Fruit fly (Drosophila melanogaster) whole organism, adult: ENCODE measurements around the gene Csas.
A peak's percentile ranks its signal among the peaks of the same experiment; 100 is the strongest.

Source experiments
- CG11617 ChIP-seq: fragments of 200-800 bp; sonication (Bioruptor generic); optimal IDR thresholded peaks from 2 replicates; lab custom pipeline; 2017; ENCODE audit warnings: mild to moderate bottlenecking, missing biosample characterization, missing genetic modification reagents, missing genetic modification characterization
- CG12768 ChIP-seq: fragments of 200-800 bp; sonication (Bioruptor generic); optimal IDR thresholded peaks from 2 replicates; lab custom pipeline; 2017; ENCODE audit warnings: missing biosample characterization, missing genetic modification characterization, mild to moderate bottlenecking, moderate library complexity, missing genetic modification reagents
- CG14711 ChIP-seq: fragments of 200-800 bp; sonication (Bioruptor generic); optimal IDR thresholded peaks from 2 replicates; lab custom pipeline; 2018; ENCODE audit warnings: missing biosample characterization, mild to moderate bottlenecking, missing genetic modification characterization, moderate library complexity
- CG1620 ChIP-seq: fragments of 200-800 bp; sonication (Bioruptor generic); optimal IDR thresholded peaks from 2 replicates; lab custom pipeline; 2016; ENCODE audit warnings: missing biosample characterization, missing genetic modification characterization
- CG33017 ChIP-seq: fragments of 200-800 bp; sonication (Bioruptor generic); optimal IDR thresholded peaks from 2 replicates; lab custom pipeline; 2018; ENCODE audit warnings: missing biosample characterization, mild to moderate bottlenecking, missing genetic modification characterization, moderate library complexity
- CG5204 ChIP-seq: fragments of 200-800 bp; sonication (Bioruptor generic); optimal IDR thresholded peaks from 2 replicates; lab custom pipeline; 2016; ENCODE audit warnings: missing biosample characterization, missing genetic modification characterization
- CG7045 ChIP-seq: fragments of 200-800 bp; sonication (Bioruptor generic); optimal IDR thresholded peaks from 2 replicates; lab custom pipeline; 2017; ENCODE audit warnings: missing biosample characterization, mild to moderate bottlenecking, missing genetic modification characterization
- CG7101 ChIP-seq: fragments of 200-800 bp; sonication (Bioruptor generic); optimal IDR thresholded peaks from 2 replicates; lab custom pipeline; 2018; ENCODE audit warnings: missing biosample characterization, mild to moderate bottlenecking, missing genetic modification characterization, moderate library complexity
- Clk ChIP-seq: fragments of 200-800 bp; sonication (Bioruptor generic); optimal IDR thresholded peaks from 2 replicates; lab custom pipeline; 2017; ENCODE audit warnings: missing biosample characterization, missing genetic modification characterization
- Crg-1 ChIP-seq: fragments of 200-800 bp; sonication (Bioruptor generic); optimal IDR thresholded peaks from 2 replicates; lab custom pipeline; 2016; ENCODE audit warnings: missing biosample characterization, missing genetic modification characterization
- Hr96 ChIP-seq: fragments of 200-800 bp; sonication (Bioruptor generic); optimal IDR thresholded peaks from 2 replicates; lab custom pipeline; 2016; ENCODE audit warnings: missing biosample characterization, missing genetic modification characterization
- Mnt ChIP-seq: fragments of 200-800 bp; sonication (Bioruptor generic); optimal IDR thresholded peaks from 2 replicates; lab custom pipeline; 2016; ENCODE audit warnings: missing biosample characterization, mild to moderate bottlenecking, missing genetic modification characterization
- bab1 ChIP-seq: fragments of 200-800 bp; sonication (Bioruptor generic); optimal IDR thresholded peaks from 3 replicates; lab custom pipeline; 2019; ENCODE audit warnings: missing biosample characterization, mild to moderate bottlenecking, missing genetic modification characterization, moderate library complexity
- cic ChIP-seq: fragments of 200-800 bp; sonication (Bioruptor generic); optimal IDR thresholded peaks from 2 replicates; lab custom pipeline; 2017; ENCODE audit warnings: missing biosample characterization, mild to moderate bottlenecking, missing genetic modification characterization, moderate library complexity
- cnc ChIP-seq, 2 experiments: fragments of >200 bp; optimal IDR thresholded peaks; 2 replicates each; lab custom pipeline; 2017
- kay ChIP-seq: fragments of 200-800 bp; sonication (Bioruptor generic); peaks from one replicate; lab custom pipeline; 2016; ENCODE audit warnings: missing biosample characterization, missing genetic modification characterization, borderline replicate concordance
- ovo ChIP-seq: fragments of 200-800 bp; sonication (Bioruptor generic); optimal IDR thresholded peaks from 2 replicates; lab custom pipeline; 2016; ENCODE audit warnings: missing biosample characterization, missing genetic modification characterization
- pad ChIP-seq: fragments of 200-800 bp; sonication (Bioruptor generic); optimal IDR thresholded peaks from 3 replicates; lab custom pipeline; 2017; ENCODE audit warnings: missing biosample characterization, missing genetic modification characterization, mild to moderate bottlenecking, moderate library complexity, missing genetic modification reagents
- tj ChIP-seq: fragments of 200-800 bp; sonication (Bioruptor generic); optimal IDR thresholded peaks from 3 replicates; lab custom pipeline; 2017; ENCODE audit warnings: missing biosample characterization, mild to moderate bottlenecking, missing genetic modification characterization, moderate library complexity
- toe ChIP-seq: fragments of 200-800 bp; sonication (Bioruptor generic); optimal IDR thresholded peaks from 2 replicates; lab custom pipeline; 2016; ENCODE audit warnings: missing biosample characterization, missing genetic modification characterization

Csas gene

dm6 chr3L:19939024-19939423 is 49.8 kb downstream of the Csas start, which contains the start of gene Ac76E:
Ac76E (plus strand) TSS chr3L:19939287.
- TF ChIP-seq kay (GFP tag; lab: Kevin White, UChicago) (peak; percentile 29), Crg-1 (GFP tag; lab: Kevin White, UChicago) (no peak), Mnt (GFP tag; lab: Kevin White, UChicago) (peak; percentile 68), ovo (GFP tag; lab: Kevin White, UChicago) (no peak), toe (peak; percentile 19), bab1 (peak; percentile 24), CG7101 (tag; lab: Kevin White, UChicago) (no peak), Hr96 (GFP tag; lab: Kevin White, UChicago) (peak; percentile 18), CG5204 (GFP tag; lab: Kevin White, UChicago) (no peak), CG11617 (GFP tag; lab: Kevin White, UChicago) (peak; percentile 40), pad (no peak), cic (peak; percentile 64), Clk (GFP tag; lab: Kevin White, UChicago) (no peak), CG1620 (GFP tag; lab: Kevin White, UChicago) (no peak), CG12768 (GFP tag; lab: Kevin White, UChicago) (peak; percentile 56), CG14711 (tag; lab: Kevin White, UChicago) (peak; percentile 14), CG33017 (tag; lab: Kevin White, UChicago) (peak; percentile 36), CG7045 (GFP tag; lab: Kevin White, UChicago) (peak; percentile 52), cnc (optimal IDR thresholded peaks at IDR 0.05; lab: Kevin White, UChicago) (no peak), tj (peak; percentile 34)
